Fruit fly (Drosophila melanogaster) S2 (cell line): ENCODE measurements around the gene dgt1.

Experiments used
- CG8478 ChIP-seq: fragments of >200 bp; optimal IDR thresholded peaks from 2 replicates; lab custom pipeline; 2018
- CTCF ChIP-seq, 2 experiments: fragments of >200 bp; optimal IDR thresholded peaks; 2 replicates each; lab custom pipeline; 2018

DNA sequence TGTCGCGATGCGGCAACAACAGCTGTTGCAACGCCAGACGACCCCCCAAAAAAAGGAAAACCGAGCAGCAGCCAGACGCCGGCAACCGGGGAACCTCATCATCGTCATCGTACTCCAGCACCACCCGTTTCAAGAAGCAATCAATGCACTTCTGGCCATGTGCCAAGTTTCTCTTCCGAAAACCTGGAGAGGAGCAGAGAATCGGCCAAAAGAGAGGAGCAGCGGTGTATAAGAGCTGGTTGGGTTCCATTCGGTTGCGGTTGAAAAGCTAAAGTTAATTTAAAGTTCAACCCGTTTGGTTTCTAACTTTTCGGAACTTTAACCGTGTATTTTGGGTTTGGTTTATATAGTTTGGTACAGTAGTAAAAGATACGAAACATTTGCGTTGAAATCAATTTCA is 18.9 kb upstream of the dgt1 start:
- TF ChIP-seq CTCF (optimal IDR thresholded peaks at IDR 0.05; lab: Kevin White, UChicago) (no peak), CG8478 (no peak)
